Worm (Caenorhabditis elegans): Measurements from ENCODE around the gene col-154.

The col-154 gene

DNA sequence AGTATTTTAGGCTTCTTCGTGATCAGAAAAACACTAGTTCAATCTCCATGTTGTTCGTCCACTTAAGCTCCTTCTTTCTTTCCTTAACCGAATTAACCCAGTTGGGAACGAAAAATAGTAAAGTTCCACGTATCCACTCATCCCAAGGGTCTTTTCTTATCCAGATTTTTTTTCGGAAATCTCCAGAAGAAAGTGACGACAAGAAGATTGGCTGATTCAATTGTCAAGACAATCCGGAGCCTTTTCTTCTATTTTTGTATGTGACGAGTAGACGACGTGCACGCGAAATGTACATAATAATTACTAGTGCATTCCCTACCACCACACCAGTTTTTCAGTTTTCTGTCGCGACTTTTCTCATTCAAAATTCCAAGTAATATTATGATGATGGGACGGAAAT, 33.9 kb upstream of the col-154 start:
- TF ChIP-seq B0310.2 (tag; optimal IDR thresholded peaks at IDR 0.05): no peak
- TF ChIP-seq tra-4 (tag; optimal IDR thresholded peaks at IDR 0.05): no peak
- TF ChIP-seq ceh-36 (tag; optimal IDR thresholded peaks at IDR 0.05): no peak
- TF ChIP-seq hnd-1 (tag; optimal IDR thresholded peaks at IDR 0.05): no peak
- TF ChIP-seq flt-1 (GFP tag; IDR thresholded peaks at IDR 0.05): no peak
- TF ChIP-seq hmg-4 (GFP tag; optimal IDR thresholded peaks at IDR 0.05): no peak
- no peak for TF ChIP-seq pes-1 (GFP tag; IDR thresholded peaks at IDR 0.05)

DNA sequence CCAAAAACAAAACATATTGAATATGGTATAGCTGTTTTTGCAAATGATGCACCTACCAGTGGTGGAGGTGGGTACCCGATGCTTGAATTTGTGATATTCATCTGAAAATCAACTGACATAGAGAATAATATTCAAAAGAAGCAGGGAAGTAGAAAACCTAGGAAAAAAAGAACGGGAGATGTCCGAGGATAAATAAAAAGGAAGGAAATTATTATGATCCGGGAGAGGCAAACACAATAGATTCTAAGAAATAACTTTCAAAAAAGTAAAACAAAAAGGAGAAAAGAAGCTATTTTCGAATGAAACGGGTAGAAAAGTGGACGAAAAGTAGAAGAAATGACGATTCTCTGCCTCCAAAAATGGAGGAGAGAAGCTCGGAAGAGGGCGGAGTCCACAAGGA, 32.3 kb upstream of the col-154 start, which contains the start of gene npr-25:
npr-25 (minus strand) TSS at position 101 of the 400 bp plus-strand sequence.
- TF ChIP-seq hmbx-1 (tag; optimal IDR thresholded peaks at IDR 0.05): no peak
- no peak for TF ChIP-seq sea-1 (GFP tag; conservative IDR thresholded peaks at IDR 0.05)
- no peak for TF ChIP-seq tra-4 (tag; optimal IDR thresholded peaks at IDR 0.05)
- no peak for TF ChIP-seq B0310.2 (tag; optimal IDR thresholded peaks at IDR 0.05)
- TF ChIP-seq ama-1 (optimal IDR thresholded peaks at IDR 0.05): no peak
- TF ChIP-seq tbx-37 (GFP tag; conservative IDR thresholded peaks at IDR 0.05): no peak
- no peak for TF ChIP-seq hnd-1 (tag; optimal IDR thresholded peaks at IDR 0.05)
- no peak for TF ChIP-seq aly-1 (tag; optimal IDR thresholded peaks at IDR 0.05)
- TF ChIP-seq tbx-11 (GFP tag; IDR thresholded peaks at IDR 0.05): no peak
- no peak for TF ChIP-seq pes-1 (GFP tag; IDR thresholded peaks at IDR 0.05)
- TF ChIP-seq F13C5.2 (tag; optimal IDR thresholded peaks at IDR 0.05): no peak
- no peak for TF ChIP-seq ceh-13 (GFP tag; optimal IDR thresholded peaks at IDR 0.05)
- TF ChIP-seq scrt-1 (GFP tag; IDR thresholded peaks at IDR 0.05): no peak
- no peak for TF ChIP-seq ets-7 (tag; optimal IDR thresholded peaks at IDR 0.05)
- no peak for TF ChIP-seq hmg-4 (GFP tag; optimal IDR thresholded peaks at IDR 0.05)

DNA sequence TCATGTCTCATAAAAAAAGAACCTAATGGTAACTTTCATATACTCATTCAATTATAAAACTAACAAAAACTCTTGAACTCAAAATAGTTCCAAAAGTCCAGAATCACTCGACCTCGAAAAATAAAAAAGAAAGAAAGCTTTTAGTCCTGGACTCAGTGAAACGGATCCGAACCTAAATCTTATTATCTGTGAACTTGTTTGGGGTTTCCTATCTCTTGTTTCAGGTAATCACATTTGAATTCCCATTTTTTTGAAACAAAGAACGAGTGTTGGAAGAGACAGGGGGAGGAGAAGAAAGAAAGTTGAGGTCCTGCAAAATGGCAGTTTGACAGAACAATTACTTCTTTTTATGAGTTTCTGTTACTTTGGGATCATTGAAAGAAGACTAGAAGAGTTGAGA, 30.9 kb upstream of the col-154 start:
- TF ChIP-seq sea-1 (GFP tag; conservative IDR thresholded peaks at IDR 0.05): no peak
- TF ChIP-seq pes-1 (GFP tag; IDR thresholded peaks at IDR 0.05): no peak
- no peak for TF ChIP-seq tbx-11 (GFP tag; IDR thresholded peaks at IDR 0.05)
- TF ChIP-seq scrt-1 (GFP tag; IDR thresholded peaks at IDR 0.05): no peak
- no peak for TF ChIP-seq tra-4 (tag; optimal IDR thresholded peaks at IDR 0.05)
- TF ChIP-seq ets-7 (tag; optimal IDR thresholded peaks at IDR 0.05): no peak
- TF ChIP-seq ceh-36 (tag; optimal IDR thresholded peaks at IDR 0.05): no peak
- TF ChIP-seq ama-1 (optimal IDR thresholded peaks at IDR 0.05): no peak
- no peak for TF ChIP-seq hnd-1 (tag; optimal IDR thresholded peaks at IDR 0.05)
- no peak for TF ChIP-seq hmbx-1 (tag; optimal IDR thresholded peaks at IDR 0.05)
- no peak for TF ChIP-seq F13C5.2 (tag; optimal IDR thresholded peaks at IDR 0.05)
- TF ChIP-seq tbx-37 (GFP tag; conservative IDR thresholded peaks at IDR 0.05): no peak
- TF ChIP-seq hmg-4 (GFP tag; optimal IDR thresholded peaks at IDR 0.05): no peak
- TF ChIP-seq ceh-13 (GFP tag; optimal IDR thresholded peaks at IDR 0.05): no peak
- no peak for TF ChIP-seq flt-1 (GFP tag; IDR thresholded peaks at IDR 0.05)
- TF ChIP-seq aly-1 (tag; optimal IDR thresholded peaks at IDR 0.05): no peak
- no peak for TF ChIP-seq B0310.2 (tag; optimal IDR thresholded peaks at IDR 0.05)

DNA sequence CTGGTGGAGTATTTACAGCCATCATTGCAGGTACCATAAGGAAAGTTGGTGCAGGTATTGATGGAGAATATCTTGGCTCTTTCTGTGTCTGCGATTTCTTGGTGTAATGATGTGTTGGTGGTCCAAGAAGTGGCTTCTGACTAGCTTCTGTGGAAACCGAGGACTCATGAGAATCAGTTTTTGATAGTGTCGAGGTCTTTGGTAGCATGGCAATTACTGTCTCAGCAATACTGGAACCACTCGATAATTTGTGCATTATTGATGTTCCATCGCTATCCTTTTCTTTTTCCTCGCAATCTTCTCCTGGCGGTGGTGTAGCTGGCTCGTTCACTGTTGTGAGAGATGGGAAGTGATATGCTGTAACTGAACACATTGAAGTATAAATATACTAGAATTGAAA, 21.6 kb upstream of the col-154 start:
- TF ChIP-seq scrt-1 (GFP tag; IDR thresholded peaks at IDR 0.05) (no peak), tbx-11 (GFP tag; IDR thresholded peaks at IDR 0.05) (no peak), tra-4 (tag; optimal IDR thresholded peaks at IDR 0.05) (no peak), ceh-13 (GFP tag; optimal IDR thresholded peaks at IDR 0.05) (no peak), ceh-36 (tag; optimal IDR thresholded peaks at IDR 0.05) (no peak), flt-1 (GFP tag; IDR thresholded peaks at IDR 0.05) (no peak), pes-1 (GFP tag; IDR thresholded peaks at IDR 0.05) (no peak), aly-1 (tag; optimal IDR thresholded peaks at IDR 0.05) (no peak), hmg-4 (GFP tag; optimal IDR thresholded peaks at IDR 0.05) (no peak), hnd-1 (tag; optimal IDR thresholded peaks at IDR 0.05) (no peak), sea-1 (GFP tag; conservative IDR thresholded peaks at IDR 0.05) (no peak), tbx-37 (GFP tag; conservative IDR thresholded peaks at IDR 0.05) (no peak), ama-1 (optimal IDR thresholded peaks at IDR 0.05) (no peak), F13C5.2 (tag; optimal IDR thresholded peaks at IDR 0.05) (no peak), B0310.2 (tag; optimal IDR thresholded peaks at IDR 0.05) (no peak), hmbx-1 (tag; optimal IDR thresholded peaks at IDR 0.05) (no peak), ets-7 (tag; optimal IDR thresholded peaks at IDR 0.05) (no peak)

DNA sequence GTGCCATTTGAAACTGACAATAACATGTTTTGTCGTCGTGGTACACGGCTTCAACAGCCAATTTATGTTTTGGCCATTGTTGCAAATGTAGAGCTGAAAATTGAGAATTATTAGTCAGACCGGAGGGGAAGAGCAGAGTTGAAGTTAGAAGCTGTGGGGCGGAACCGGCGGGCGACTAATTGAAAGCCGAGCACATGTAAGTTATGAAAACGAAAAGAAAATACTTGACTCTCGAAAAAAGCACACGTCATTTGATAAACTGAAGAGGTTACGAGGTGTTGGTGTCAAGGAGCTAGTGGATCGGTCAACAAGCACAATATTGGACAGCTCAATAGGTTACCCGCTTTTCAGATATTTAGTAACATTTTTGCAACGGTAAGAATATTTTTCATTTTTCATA, 19.0 kb upstream of the col-154 start, which contains the start of gene dop-5:
dop-5 (minus strand) TSS at position 101 of the 400 bp plus-strand sequence.
- TF ChIP-seq hnd-1 (tag; optimal IDR thresholded peaks at IDR 0.05): no peak
- TF ChIP-seq ceh-13 (GFP tag; optimal IDR thresholded peaks at IDR 0.05): no peak
- TF ChIP-seq flt-1 (GFP tag; IDR thresholded peaks at IDR 0.05): no peak

DNA sequence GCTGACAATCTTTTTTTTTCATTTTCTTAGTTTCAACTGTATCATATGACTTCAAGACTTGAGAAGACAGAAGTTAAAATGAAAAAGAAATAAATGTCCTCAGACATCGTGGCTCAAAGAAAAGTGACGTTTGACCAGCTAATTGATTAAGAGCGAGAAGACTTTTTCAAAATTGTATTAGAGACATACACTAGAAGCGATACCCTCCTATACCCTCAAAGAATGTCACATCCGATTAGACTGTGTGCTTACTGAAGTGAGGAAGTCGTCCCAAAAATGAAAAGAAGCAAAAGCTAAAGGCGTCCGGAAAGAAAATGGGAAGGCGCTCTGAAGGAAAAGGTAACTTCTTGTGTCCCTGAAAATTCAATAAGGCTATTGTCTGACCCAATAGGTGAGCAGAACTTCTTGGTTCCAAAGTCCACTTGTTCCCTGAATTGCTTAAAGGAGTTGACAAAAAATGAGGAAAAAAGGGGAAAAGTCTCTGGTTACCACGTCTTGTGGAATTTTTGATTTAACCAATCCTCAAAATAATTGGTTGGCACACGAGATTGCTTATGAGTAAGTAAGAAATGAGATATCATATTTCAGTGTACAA, 12.8 kb upstream of the col-154 start:
- TF ChIP-seq ets-7 (tag; optimal IDR thresholded peaks at IDR 0.05) (no peak), sea-1 (GFP tag; conservative IDR thresholded peaks at IDR 0.05) (no peak), ceh-13 (GFP tag; optimal IDR thresholded peaks at IDR 0.05) (no peak), aly-1 (tag; optimal IDR thresholded peaks at IDR 0.05) (no peak), tbx-37 (GFP tag; conservative IDR thresholded peaks at IDR 0.05) (no peak), ama-1 (optimal IDR thresholded peaks at IDR 0.05) (no peak), hmg-4 (GFP tag; optimal IDR thresholded peaks at IDR 0.05) (no peak), hnd-1 (tag; optimal IDR thresholded peaks at IDR 0.05) (no peak), ceh-36 (tag; optimal IDR thresholded peaks at IDR 0.05) (no peak), tbx-11 (GFP tag; IDR thresholded peaks at IDR 0.05) (no peak), scrt-1 (GFP tag; IDR thresholded peaks at IDR 0.05) (no peak), flt-1 (GFP tag; IDR thresholded peaks at IDR 0.05) (no peak), F13C5.2 (tag; optimal IDR thresholded peaks at IDR 0.05) (no peak), tra-4 (tag; optimal IDR thresholded peaks at IDR 0.05) (no peak), pes-1 (GFP tag; IDR thresholded peaks at IDR 0.05) (no peak), hmbx-1 (tag; optimal IDR thresholded peaks at IDR 0.05) (no peak), B0310.2 (tag; optimal IDR thresholded peaks at IDR 0.05) (no peak)

DNA sequence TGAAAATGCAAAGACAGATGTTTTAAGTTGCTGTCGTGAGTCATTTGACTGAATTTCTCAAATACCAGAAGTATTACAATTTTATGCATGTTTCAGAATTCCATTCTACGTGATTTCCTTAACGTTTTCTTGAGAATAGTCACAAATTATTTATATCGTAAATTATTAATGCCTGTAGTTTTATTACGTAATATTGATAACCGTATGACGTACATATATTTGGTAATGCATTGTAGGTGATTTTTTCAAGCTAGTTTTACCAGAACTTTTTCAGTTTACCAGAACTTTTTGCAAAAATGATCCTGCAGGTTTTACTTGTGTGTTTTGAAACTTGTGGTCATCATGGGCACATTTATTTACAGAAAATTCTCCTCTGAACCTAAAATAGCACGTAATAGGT, 11.2 kb upstream of the col-154 start:
- TF ChIP-seq tbx-37 (GFP tag; conservative IDR thresholded peaks at IDR 0.05): no peak
- no peak for TF ChIP-seq aly-1 (tag; optimal IDR thresholded peaks at IDR 0.05)
- no peak for TF ChIP-seq hmg-4 (GFP tag; optimal IDR thresholded peaks at IDR 0.05)
- no peak for TF ChIP-seq ets-7 (tag; optimal IDR thresholded peaks at IDR 0.05)
- no peak for TF ChIP-seq flt-1 (GFP tag; IDR thresholded peaks at IDR 0.05)
- TF ChIP-seq F13C5.2 (tag; optimal IDR thresholded peaks at IDR 0.05): no peak
- no peak for TF ChIP-seq pes-1 (GFP tag; IDR thresholded peaks at IDR 0.05)
- no peak for TF ChIP-seq hmbx-1 (tag; optimal IDR thresholded peaks at IDR 0.05)
- TF ChIP-seq hnd-1 (tag; optimal IDR thresholded peaks at IDR 0.05): no peak
- no peak for TF ChIP-seq ceh-36 (tag; optimal IDR thresholded peaks at IDR 0.05)
- no peak for TF ChIP-seq B0310.2 (tag; optimal IDR thresholded peaks at IDR 0.05)
- no peak for TF ChIP-seq scrt-1 (GFP tag; IDR thresholded peaks at IDR 0.05)
- TF ChIP-seq sea-1 (GFP tag; conservative IDR thresholded peaks at IDR 0.05): no peak
- no peak for TF ChIP-seq ceh-13 (GFP tag; optimal IDR thresholded peaks at IDR 0.05)
